Fruit fly (Drosophila melanogaster) Kc167 (cell line): ENCODE data around the gene CG34002.
"Not testable (repeated sequence)": the region's sequence is repeated elsewhere in the genome, so short reads cannot be mapped to it uniquely, and the experiment has no call there.

Experiments used
- Myc ChIP-seq: fragments of >200 bp; optimal IDR thresholded peaks from 2 replicates; lab custom pipeline; 2017; ENCODE audit warnings: missing external identifiers
- Sin3A ChIP-seq: fragments of >200 bp; optimal IDR thresholded peaks from 2 replicates; lab custom pipeline; 2018; ENCODE audit warnings: missing external identifiers
- h ChIP-seq: fragments of >200 bp; optimal IDR thresholded peaks from 3 replicates; lab custom pipeline; 2018; ENCODE audit warnings: missing external identifiers
- insv ChIP-seq: fragments of >200 bp; optimal IDR thresholded peaks from 3 replicates; lab custom pipeline; 2018; ENCODE audit warnings: missing external identifiers
- psq ChIP-seq: fragments of >200 bp; optimal IDR thresholded peaks from 2 replicates; lab custom pipeline; 2017; ENCODE audit warnings: missing external identifiers
- ttk ChIP-seq: sonication (Bioruptor generic); optimal IDR thresholded peaks from 2 replicates; lab custom pipeline; 2017; ENCODE audit warnings: missing external identifiers

Gene CG34002

DNA sequence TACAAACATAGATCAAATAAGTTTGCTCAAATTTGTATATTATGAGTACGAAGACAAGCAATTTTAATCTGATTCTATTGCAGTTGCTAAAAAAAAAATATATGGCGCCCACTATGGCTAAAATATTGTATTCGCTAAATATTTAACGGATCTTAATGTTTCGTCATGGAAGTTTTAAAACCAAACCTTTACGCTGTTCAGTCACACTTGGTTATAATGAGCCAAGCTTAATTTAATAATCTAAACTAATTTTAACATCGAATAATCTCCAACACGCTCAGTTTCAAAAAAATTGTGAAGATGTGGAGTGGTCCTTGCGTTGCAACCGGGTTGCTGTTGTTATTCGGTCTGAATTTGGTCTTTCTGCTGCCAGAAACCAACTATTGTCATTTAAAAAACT is at the start of gene CG34002:
Gene CG34002 (plus strand): TSS at position 301 of the 400 bp plus-strand sequence.
- not testable (repeated sequence) for TF ChIP-seq Sin3A, h, Myc

dm6 chr3L:17808597-17809213 is 49.6 kb upstream of the CG34002 start, which contains the start of gene CG32191:
Gene CG32191 (minus strand): TSS chr3L:17809146.
- no peak for TF ChIP-seq ttk (lab: Kevin White, UChicago)
- TF ChIP-seq h, result no peak
- TF ChIP-seq Sin3A, result no peak
- no peak for TF ChIP-seq Myc
- TF ChIP-seq psq (lab: Kevin White, UChicago), result no peak
- no peak for TF ChIP-seq insv (lab: Kevin White, UChicago)

DNA sequence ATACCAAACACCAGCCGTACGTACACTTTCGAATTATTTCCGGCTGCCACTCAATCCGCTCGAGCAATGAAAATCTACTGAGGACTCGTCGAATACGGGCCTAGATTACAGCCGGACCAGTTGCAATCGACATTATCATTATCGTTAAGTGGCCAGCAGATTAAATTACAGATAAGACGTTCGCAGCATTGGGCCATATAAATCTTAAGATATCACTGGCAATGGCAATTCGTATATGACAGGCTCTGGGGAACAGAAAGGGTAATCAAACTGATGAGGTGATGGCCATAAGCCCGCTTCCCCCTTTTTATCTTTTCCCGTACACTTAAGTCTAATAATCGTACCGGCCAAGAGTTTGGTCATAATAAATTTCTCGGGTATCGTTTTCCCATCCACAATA is 44.2 kb upstream of the CG34002 start, which contains the start of gene Cln3:
Gene Cln3 (minus strand): TSS at position 84 of the 400 bp plus-strand sequence.
- TF ChIP-seq ttk (lab: Kevin White, UChicago) (no peak), h (no peak), insv (lab: Kevin White, UChicago) (no peak), psq (lab: Kevin White, UChicago) (no peak), Sin3A (no peak), Myc (no peak)

DNA sequence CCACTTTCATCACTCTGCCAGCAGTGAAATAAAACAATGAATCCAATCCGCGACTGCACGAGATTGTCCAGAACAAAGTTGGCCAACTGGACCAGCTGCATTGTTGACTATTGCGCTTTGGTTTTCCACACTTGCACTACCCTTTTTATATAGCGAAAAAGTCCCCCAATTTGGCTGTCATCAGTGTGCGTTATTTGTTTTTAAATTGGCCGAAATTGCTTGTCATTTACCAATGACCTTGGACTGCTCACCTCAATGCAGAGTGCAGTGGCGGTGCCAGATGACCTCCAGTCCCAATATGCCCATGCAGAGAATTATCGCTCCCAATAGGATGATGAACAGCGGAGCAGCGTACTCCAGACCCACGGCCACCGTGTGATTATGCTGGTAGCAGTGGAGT is 40.5 kb upstream of the CG34002 start, which contains the start of gene Ir75a:
Gene Ir75a (minus strand): TSS at position 101 of the 400 bp plus-strand sequence.
- TF ChIP-seq Myc (no peak), h (no peak), Sin3A (no peak), ttk (lab: Kevin White, UChicago) (no peak), psq (lab: Kevin White, UChicago) (no peak), insv (lab: Kevin White, UChicago) (no peak)

dm6 chr3L:17820093-17820492 is 38.2 kb upstream of the CG34002 start, which contains the start of gene Ir75b:
Gene Ir75b (minus strand): TSS chr3L:17820193.
- TF ChIP-seq h (no peak), psq (lab: Kevin White, UChicago) (no peak), Myc (no peak)

DNA sequence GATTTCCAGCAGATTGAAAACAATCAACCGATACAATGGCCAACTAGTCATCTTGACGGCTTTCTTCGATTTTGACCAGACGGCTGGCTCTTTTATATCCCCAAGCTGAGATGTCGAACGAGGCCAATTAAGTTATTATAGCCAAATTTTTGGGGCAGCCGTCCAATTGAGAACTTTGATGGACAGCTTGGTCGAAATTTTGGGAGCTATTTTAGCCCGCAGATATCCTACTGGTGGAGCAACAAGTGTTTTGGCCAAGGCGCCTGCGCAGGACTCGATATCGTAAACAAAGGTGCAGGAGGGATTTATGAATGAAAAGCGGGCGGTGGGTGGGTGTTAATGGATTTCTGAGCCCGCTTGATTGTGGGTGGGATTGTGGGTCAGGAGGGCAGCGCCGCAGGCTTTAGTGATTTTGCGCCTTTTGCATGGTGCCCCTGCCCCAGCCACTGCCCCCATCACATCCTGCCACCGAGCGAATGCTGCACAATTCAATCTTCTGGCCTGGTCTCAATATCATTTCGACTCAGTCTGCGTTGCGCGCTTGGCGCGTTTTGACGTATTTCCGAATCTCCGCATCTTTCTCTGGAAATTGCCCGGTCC is 35.4 kb upstream of the CG34002 start, which contains the start of the genes Ir75c and Grd:
Gene Ir75c (minus strand): TSS at position 51 of the 600 bp plus-strand sequence.
Gene Grd (plus strand): TSS at position 550 of the 600 bp plus-strand sequence.
- no peak for TF ChIP-seq h
- no peak for TF ChIP-seq psq (lab: Kevin White, UChicago)
- no peak for TF ChIP-seq Myc
- no peak for TF ChIP-seq ttk (lab: Kevin White, UChicago)
- TF ChIP-seq Sin3A, result no peak
- no peak for TF ChIP-seq insv (lab: Kevin White, UChicago)

DNA sequence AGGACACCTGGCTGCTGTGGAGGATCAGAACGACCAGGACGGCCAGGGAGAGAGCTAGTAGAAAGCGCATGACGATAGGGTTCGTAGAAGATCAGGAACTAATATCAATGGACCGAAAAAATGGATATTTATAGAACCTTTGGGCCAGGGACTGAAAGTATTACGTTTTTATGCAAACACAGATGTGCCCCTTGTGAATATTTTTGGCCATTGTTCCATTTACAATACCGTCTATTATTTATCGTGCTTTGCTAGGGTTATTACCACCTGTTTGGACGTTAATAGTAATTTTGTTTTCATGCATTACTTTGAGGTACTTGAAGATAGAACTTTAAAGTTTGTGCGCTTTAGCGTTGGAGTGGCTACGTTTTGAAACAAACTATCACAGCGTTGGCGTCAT is 24.7 kb upstream of the CG34002 start, which contains the start of gene CG32188:
Gene CG32188 (minus strand): TSS at position 101 of the 400 bp plus-strand sequence.
- TF ChIP-seq h (no peak), insv (lab: Kevin White, UChicago) (no peak)

DNA sequence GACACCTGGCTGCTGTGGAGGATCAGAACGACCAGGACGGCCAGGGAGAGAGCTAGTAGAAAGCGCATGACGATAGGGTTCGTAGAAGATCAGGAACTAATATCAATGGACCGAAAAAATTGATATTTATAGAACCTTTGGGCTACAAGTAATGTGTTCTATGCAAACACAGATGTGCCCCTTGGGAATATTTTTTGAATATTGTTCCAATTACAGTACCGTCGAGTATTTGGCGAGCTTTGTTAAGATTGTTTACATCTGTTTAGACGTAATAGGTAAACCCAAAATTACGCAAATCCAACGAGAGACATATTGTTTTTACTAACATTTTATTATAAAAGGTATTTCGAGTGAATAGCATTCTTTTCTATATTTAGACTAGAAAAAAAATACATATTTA is 23.2 kb upstream of the CG34002 start, which contains the start of gene CG32189:
Gene CG32189 (minus strand): TSS at position 101 of the 400 bp plus-strand sequence.
- no peak for TF ChIP-seq insv (lab: Kevin White, UChicago)
- no peak for TF ChIP-seq Myc
- no peak for TF ChIP-seq Sin3A
- TF ChIP-seq psq (lab: Kevin White, UChicago), result no peak
- no peak for TF ChIP-seq ttk (lab: Kevin White, UChicago)

- TF ChIP-seq ttk (lab: Kevin White, UChicago) (no peak), Myc (no peak), Sin3A (no peak), h (no peak), psq (lab: Kevin White, UChicago) (no peak), insv (lab: Kevin White, UChicago) (no peak)
Observed at dm6 chr3L:17841085-17841606, 17.1 kb upstream of the CG34002 start, which contains the start of gene CG5577. Gene CG5577 (minus strand): TSS chr3L:17841427.

DNA sequence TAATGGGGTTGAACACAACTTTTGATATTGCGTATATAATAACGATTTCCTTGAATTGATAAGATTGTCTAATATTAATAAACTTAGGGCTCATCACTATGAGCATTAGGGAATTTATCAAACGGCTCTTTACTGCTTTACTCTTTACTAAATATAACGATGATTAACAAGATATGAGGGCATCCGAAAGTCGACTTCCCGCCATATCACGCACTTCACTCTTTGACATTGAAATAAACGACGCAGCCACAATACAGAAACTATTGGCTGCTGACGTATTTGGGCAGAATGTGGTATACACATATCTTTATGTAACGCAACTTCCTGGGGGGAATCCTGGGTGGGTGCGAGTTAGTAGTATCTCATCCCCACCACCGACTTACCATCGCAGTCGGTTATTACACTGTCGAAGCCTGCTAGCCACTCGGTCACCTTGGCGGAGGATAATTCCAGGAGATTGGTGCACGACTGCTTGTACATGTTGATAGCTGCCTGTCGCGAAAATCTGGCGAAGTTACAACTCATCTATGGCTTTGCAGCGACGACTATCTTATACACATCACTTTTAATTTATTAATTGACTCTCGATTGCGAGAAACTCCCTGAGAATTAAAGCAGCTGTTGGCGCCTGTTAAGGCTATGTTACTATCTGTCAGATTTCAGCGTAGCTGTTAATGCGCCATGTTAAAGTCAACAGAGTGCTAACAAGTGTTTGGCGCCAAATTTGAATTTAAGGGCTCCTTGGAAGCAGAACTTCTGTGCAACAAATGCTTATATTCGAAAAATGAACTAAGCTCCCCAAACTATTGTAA is 15.2 kb upstream of the CG34002 start, which contains the start of gene CG5567:
Gene CG5567 (minus strand): TSS at position 653 of the 812 bp plus-strand sequence.
- no peak for TF ChIP-seq Myc
- no peak for TF ChIP-seq psq (lab: Kevin White, UChicago)
- TF ChIP-seq ttk (lab: Kevin White, UChicago), result no peak
- TF ChIP-seq Sin3A, result no peak
- TF ChIP-seq h, result no peak
- TF ChIP-seq insv (lab: Kevin White, UChicago), result no peak

DNA sequence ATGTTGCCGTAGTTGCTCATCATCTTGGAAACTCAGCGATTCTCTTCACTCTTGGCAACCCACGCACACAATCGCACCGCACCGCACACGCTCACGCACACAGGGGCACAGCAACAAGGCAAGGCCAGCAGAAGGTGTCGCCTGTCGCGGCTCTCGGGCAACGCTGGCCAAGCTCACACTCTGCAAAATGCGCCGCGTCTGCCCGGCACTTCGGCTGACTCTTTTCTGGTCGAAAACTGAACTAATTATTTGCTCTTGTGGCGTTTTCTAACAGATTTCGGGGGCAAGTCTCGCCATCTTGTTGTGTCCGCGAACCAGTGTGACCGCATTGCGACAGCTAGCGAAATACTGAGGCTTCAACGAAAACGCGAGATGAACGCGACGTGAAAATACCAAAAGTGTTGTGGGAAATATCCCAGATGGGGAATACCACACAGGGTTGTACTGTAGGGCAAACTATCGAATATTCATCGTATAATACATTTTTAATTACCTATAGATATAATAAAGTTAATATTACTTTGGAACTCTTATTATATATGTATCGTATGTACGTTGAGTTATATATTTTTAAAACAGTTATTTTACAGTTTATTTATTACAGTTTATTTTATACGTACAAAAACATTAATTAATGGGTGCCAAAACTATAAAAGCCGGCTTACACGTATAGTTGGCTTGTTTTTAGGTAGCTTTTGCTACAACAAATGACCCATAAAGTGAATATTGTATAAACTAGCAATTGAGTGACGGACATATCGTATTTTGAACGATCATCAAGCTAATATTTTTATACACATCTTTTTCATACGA is 11.9 kb upstream of the CG34002 start, which contains the start of the genes MED19 and CG7430:
Gene MED19 (minus strand): TSS at position 333 of the 813 bp plus-strand sequence.
Gene CG7430 (plus strand): TSS at position 748 of the 813 bp plus-strand sequence.
- TF ChIP-seq Myc, result no peak
- no peak for TF ChIP-seq ttk (lab: Kevin White, UChicago)
- TF ChIP-seq h, result no peak
- no peak for TF ChIP-seq psq (lab: Kevin White, UChicago)
